Worm (Caenorhabditis elegans) whole organism, L4 larva: Measurements from ENCODE around the gene C35D10.1.

Source experiments
- D1046.2 ChIP-seq: fragments of 200-800 bp; sonication (Bioruptor generic); IDR thresholded peaks from 2 replicates; pipeline ENCODE4 v1.3.6; 2022; ENCODE audit warnings: missing genetic modification characterization, missing compliant biosample characterization
- F37D6.2 ChIP-seq: sonication (generic microtip); optimal IDR thresholded peaks from 2 replicates; lab custom pipeline; 2016; ENCODE audit warnings: mild to moderate bottlenecking, missing genetic modification characterization, missing compliant biosample characterization
- F44E2.7 ChIP-seq: fragments of 200-800 bp; sonication (Bioruptor generic); IDR thresholded peaks from 2 replicates; pipeline ENCODE4 v2.1.2; 2022; ENCODE audit warnings: missing genetic modification characterization, missing compliant biosample characterization
- F49E8.2 ChIP-seq: sonication (generic microtip); optimal IDR thresholded peaks from 2 replicates; lab custom pipeline; 2016; ENCODE audit warnings: missing compliant biosample characterization, mild to moderate bottlenecking, missing genetic modification characterization, borderline replicate concordance
- R02D3.7 ChIP-seq: fragments of 150-350 bp; sonication (generic microtip); optimal IDR thresholded peaks from 3 replicates; lab custom pipeline; 2014; ENCODE audit warnings: missing biosample characterization, missing genetic modification characterization
- T20F7.1 ChIP-seq: fragments of 200-800 bp; sonication (Bioruptor generic); optimal IDR thresholded peaks from 2 replicates; lab custom pipeline; 2018; ENCODE audit warnings: mild to moderate bottlenecking, missing genetic modification characterization, missing compliant biosample characterization
- Y48G9A.11 ChIP-seq: fragments of 200-800 bp; sonication (Bioruptor generic); IDR thresholded peaks from 2 replicates; pipeline ENCODE4 v1.3.6; 2022; ENCODE audit warnings: missing genetic modification reagents, missing genetic modification characterization, missing compliant biosample characterization
- ZK337.2 ChIP-seq: fragments of 200-800 bp; sonication (Bioruptor generic); IDR thresholded peaks from 2 replicates; pipeline ENCODE4 v1.3.6; 2022; ENCODE audit warnings: missing genetic modification reagents, missing genetic modification characterization, missing compliant biosample characterization
- aly-2 ChIP-seq: sonication (generic microtip); optimal IDR thresholded peaks from 2 replicates; lab custom pipeline; 2018; ENCODE audit warnings: missing biosample characterization, missing genetic modification characterization
- ceh-32 ChIP-seq: sonication (generic microtip); optimal IDR thresholded peaks from 2 replicates; lab custom pipeline; 2016; ENCODE audit warnings: mild to moderate bottlenecking, missing genetic modification characterization, missing compliant biosample characterization; ENCODE audit not compliant: poor library complexity
- ceh-44 ChIP-seq: fragments of 200-800 bp; sonication (Bioruptor generic); IDR thresholded peaks from 2 replicates; pipeline ENCODE4 v1.3.6; 2022; ENCODE audit warnings: missing genetic modification reagents, missing genetic modification characterization, missing compliant biosample characterization
- ceh-62 ChIP-seq: sonication (generic microtip); optimal IDR thresholded peaks from 2 replicates; lab custom pipeline; 2017; ENCODE audit warnings: missing biosample characterization, missing genetic modification characterization
- cey-2 ChIP-seq: sonication (generic microtip); optimal IDR thresholded peaks from 3 replicates; lab custom pipeline; 2017; ENCODE audit warnings: missing genetic modification characterization, mild to moderate bottlenecking, missing compliant biosample characterization, antibody characterized with exemption, borderline replicate concordance; ENCODE audit not compliant: insufficient read depth
- ctbp-1 ChIP-seq: fragments of 200-800 bp; sonication (Bioruptor generic); IDR thresholded peaks from 2 replicates; pipeline ENCODE4 v1.3.6; 2022; ENCODE audit warnings: missing genetic modification reagents, missing genetic modification characterization, missing compliant biosample characterization
- daf-12 ChIP-seq: fragments of 150-350 bp; optimal IDR thresholded peaks from 2 replicates; lab custom pipeline; 2014; ENCODE audit warnings: missing biosample characterization, missing genetic modification reagents, missing genetic modification characterization
- daf-8 ChIP-seq: fragments of 200-800 bp; sonication (Bioruptor generic); IDR thresholded peaks from 2 replicates; pipeline ENCODE4 v1.3.6; 2022; ENCODE audit warnings: missing genetic modification characterization, missing compliant biosample characterization
- dmd-8 ChIP-seq: fragments of 200-800 bp; sonication (Bioruptor generic); IDR thresholded peaks from 2 replicates; pipeline ENCODE4 v1.3.6; 2022; ENCODE audit warnings: missing genetic modification characterization, missing compliant biosample characterization
- dmd-9 ChIP-seq: fragments of 200-800 bp; sonication (Bioruptor generic); IDR thresholded peaks from 2 replicates; pipeline ENCODE4 v1.3.6; 2022; ENCODE audit warnings: missing genetic modification reagents, missing genetic modification characterization, missing compliant biosample characterization
- egl-27 ChIP-seq: sonication (generic microtip); optimal IDR thresholded peaks from 3 replicates; lab custom pipeline; 2017; ENCODE audit warnings: missing biosample characterization, missing genetic modification reagents, missing genetic modification characterization
- fkh-10 ChIP-seq: fragments of 150-350 bp; optimal IDR thresholded peaks from 2 replicates; lab custom pipeline; 2014; ENCODE audit warnings: missing biosample characterization, missing genetic modification reagents, missing genetic modification characterization
- hif-1 ChIP-seq, 2 experiments: sonication (generic microtip); optimal IDR thresholded peaks; 2 replicates each; lab custom pipeline; 2016 to 2017; ENCODE audit warnings: missing compliant biosample characterization in 2 of 2, missing genetic modification characterization in 2 of 2, missing genetic modification reagents in 2 of 2, missing genotype in 2 of 2, mild to moderate bottlenecking in 1 of 2
- hmg-1.1 ChIP-seq: fragments of 200-800 bp; sonication (Bioruptor generic); IDR thresholded peaks from 2 replicates; pipeline ENCODE4 v1.3.6; 2022; ENCODE audit warnings: missing genetic modification reagents, missing genetic modification characterization, missing compliant biosample characterization
- lin-13 ChIP-seq: fragments of 150-350 bp; optimal IDR thresholded peaks from 2 replicates; lab custom pipeline; 2014; ENCODE audit warnings: missing biosample characterization, missing genetic modification reagents, missing genetic modification characterization
- lin-15B ChIP-seq: fragments of 150-350 bp; sonication (generic microtip); optimal IDR thresholded peaks from 3 replicates; lab custom pipeline; 2014; ENCODE audit warnings: missing biosample characterization, missing genetic modification characterization
- lin-29 ChIP-seq: fragments of 200-800 bp; sonication (Bioruptor generic); IDR thresholded peaks from 2 replicates; pipeline ENCODE4 v1.3.6; 2022; ENCODE audit warnings: missing genetic modification reagents, missing genetic modification characterization, missing compliant biosample characterization
- lin-38 ChIP-seq: fragments of 200-800 bp; sonication (Bioruptor generic); IDR thresholded peaks from 2 replicates; pipeline ENCODE4 v1.3.6; 2022; ENCODE audit warnings: missing genetic modification reagents, missing genetic modification characterization, missing compliant biosample characterization
- lin-39 ChIP-seq: fragments of 150-350 bp; optimal IDR thresholded peaks from 2 replicates; lab custom pipeline; 2014; ENCODE audit warnings: missing biosample characterization, missing genetic modification reagents, missing genetic modification characterization
- lsy-2 ChIP-seq, 2 experiments: fragments of 150-350 bp in 1 of 2; sonication (generic microtip) in 1 of 2; optimal IDR thresholded peaks; 2 replicates each; lab custom pipeline; 2014 to 2017; ENCODE audit warnings: missing biosample characterization in 2 of 2, missing genetic modification characterization in 2 of 2
- mdl-1 ChIP-seq, 2 experiments: fragments of 150-350 bp in 1 of 2; sonication (generic microtip) in 1 of 2; optimal IDR thresholded peaks; 2 replicates each; lab custom pipeline; 2014 to 2017; ENCODE audit warnings: missing biosample characterization in 2 of 2, missing genetic modification characterization in 2 of 2
- mep-1 ChIP-seq: fragments of 150-350 bp; sonication (generic microtip); optimal IDR thresholded peaks from 3 replicates; lab custom pipeline; 2014; ENCODE audit warnings: missing biosample characterization, missing genetic modification characterization
- mxl-3 ChIP-seq: fragments of 200-800 bp; sonication (Bioruptor generic); optimal IDR thresholded peaks from 2 replicates; lab custom pipeline; 2018; ENCODE audit warnings: mild to moderate bottlenecking, missing genetic modification characterization, missing compliant biosample characterization
- nhr-102 ChIP-seq: sonication (generic microtip); optimal IDR thresholded peaks from 2 replicates; lab custom pipeline; 2016; ENCODE audit warnings: mild to moderate bottlenecking, missing genetic modification characterization, moderate library complexity, missing compliant biosample characterization
- nhr-111 ChIP-seq: fragments of 200-800 bp; sonication (Bioruptor generic); optimal IDR thresholded peaks from 2 replicates; lab custom pipeline; 2018; ENCODE audit warnings: mild to moderate bottlenecking, missing genetic modification characterization, missing compliant biosample characterization
- nhr-237 ChIP-seq: sonication (generic microtip); optimal IDR thresholded peaks from 2 replicates; lab custom pipeline; 2017; ENCODE audit warnings: missing biosample characterization, missing genetic modification characterization
- nhr-25 ChIP-seq: sonication (generic microtip); optimal IDR thresholded peaks from 2 replicates; lab custom pipeline; 2017; ENCODE audit warnings: missing genetic modification characterization, mild to moderate bottlenecking, missing compliant biosample characterization, antibody characterized with exemption, moderate library complexity, borderline replicate concordance; ENCODE audit not compliant: insufficient read depth
- nhr-41 ChIP-seq: fragments of 200-800 bp; sonication (Bioruptor generic); IDR thresholded peaks from 2 replicates; pipeline ENCODE4 v1.3.6; 2022; ENCODE audit warnings: missing genetic modification reagents, missing genetic modification characterization, missing compliant biosample characterization
- nhr-42 ChIP-seq: fragments of 200-800 bp; sonication (Bioruptor generic); IDR thresholded peaks from 2 replicates; pipeline ENCODE4 v1.3.6; 2022; ENCODE audit warnings: missing genetic modification characterization, missing compliant biosample characterization
- saeg-2 ChIP-seq: fragments of 200-800 bp; sonication (Bioruptor generic); IDR thresholded peaks from 2 replicates; pipeline ENCODE4 v1.3.6; 2022; ENCODE audit warnings: missing genetic modification reagents, missing genetic modification characterization, missing compliant biosample characterization
- sdz-12 ChIP-seq: fragments of 200-800 bp; sonication (Bioruptor generic); optimal IDR thresholded peaks from 2 replicates; lab custom pipeline; 2018; ENCODE audit warnings: mild to moderate bottlenecking, missing genetic modification characterization, missing compliant biosample characterization
- skn-1 ChIP-seq: fragments of 150-350 bp; optimal IDR thresholded peaks from 2 replicates; lab custom pipeline; 2014; ENCODE audit warnings: missing biosample characterization, missing genetic modification characterization
- snpc-4 ChIP-seq: fragments of 150-350 bp; optimal IDR thresholded peaks from 2 replicates; lab custom pipeline; 2014; ENCODE audit warnings: missing biosample characterization, missing genetic modification characterization
- spr-1 ChIP-seq: sonication (generic microtip); optimal IDR thresholded peaks from 2 replicates; lab custom pipeline; 2016; ENCODE audit warnings: mild to moderate bottlenecking, missing genetic modification characterization, missing compliant biosample characterization
- spr-3 ChIP-seq: fragments of 200-800 bp; sonication (Bioruptor generic); optimal IDR thresholded peaks from 2 replicates; lab custom pipeline; 2018; ENCODE audit warnings: mild to moderate bottlenecking, missing genetic modification characterization, missing compliant biosample characterization
- tag-97 ChIP-seq: fragments of 200-800 bp; sonication (Bioruptor generic); IDR thresholded peaks from 2 replicates; pipeline ENCODE4 v1.3.6; 2022; ENCODE audit warnings: missing genetic modification characterization, missing compliant biosample characterization
- tra-1 ChIP-seq: fragments of 200-800 bp; sonication (Bioruptor generic); IDR thresholded peaks from 2 replicates; pipeline ENCODE4 v1.3.6; 2022; ENCODE audit warnings: missing genetic modification reagents, missing genetic modification characterization, missing compliant biosample characterization
- unc-39 ChIP-seq: sonication (generic microtip); optimal IDR thresholded peaks from 2 replicates; lab custom pipeline; 2017; ENCODE audit warnings: missing biosample characterization, missing genetic modification characterization
- vab-7 ChIP-seq: fragments of 200-800 bp; sonication (Bioruptor generic); IDR thresholded peaks from 2 replicates; pipeline ENCODE4 v1.3.6; 2022; ENCODE audit warnings: missing genetic modification reagents, missing genetic modification characterization, missing compliant biosample characterization
- zag-1 ChIP-seq: fragments of 150-350 bp; optimal IDR thresholded peaks from 2 replicates; lab custom pipeline; 2014; ENCODE audit warnings: missing biosample characterization, missing genetic modification characterization
- zfp-3 ChIP-seq: fragments of 200-800 bp; sonication (Bioruptor generic); conservative IDR thresholded peaks from 2 replicates; pipeline ENCODE4 v1.3.6; 2022; ENCODE audit warnings: missing genetic modification reagents, missing genetic modification characterization, missing compliant biosample characterization
- zip-11 ChIP-seq: fragments of 200-800 bp; sonication (Bioruptor generic); IDR thresholded peaks from 2 replicates; pipeline ENCODE4 v1.3.6; 2022; ENCODE audit warnings: missing genetic modification characterization, missing compliant biosample characterization
- ztf-11 ChIP-seq: fragments of 150-350 bp; optimal IDR thresholded peaks from 2 replicates; lab custom pipeline; 2014; ENCODE audit warnings: missing biosample characterization, missing genetic modification characterization

The C35D10.1 gene

ce11 chrIII:4930154-4930679 lies 50.7 kb downstream of the C35D10.1 start, which contains the start of gene set-2 (continued):
- TF ChIP-seq hif-1 (tag; optimal IDR thresholded peaks at IDR 0.05; lab: Kevin White, UChicago): peak in 1 of 2 experiments; percentile 89
- TF ChIP-seq cey-2 (tag; lab: Kevin White, UChicago): no peak
- peak; percentile 75 for TF ChIP-seq lin-38 (GFP tag; lab: Robert Waterston, UW)
- TF ChIP-seq lin-15B (tag; lab: Kevin White, UChicago): no peak
- no peak for TF ChIP-seq nhr-237 (tag; lab: Kevin White, UChicago)
- TF ChIP-seq mep-1: no peak
- peak; percentile 29 for TF ChIP-seq nhr-102 (tag; lab: Kevin White, UChicago)
- TF ChIP-seq nhr-42 (GFP tag; lab: Robert Waterston, UW): no peak
- peak; percentile 44 for TF ChIP-seq F49E8.2 (tag; lab: Kevin White, UChicago)
- TF ChIP-seq spr-3 (GFP tag; lab: Kevin White, UChicago): no peak
- no peak for TF ChIP-seq spr-1 (tag; lab: Kevin White, UChicago)
- TF ChIP-seq egl-27 (tag; lab: Kevin White, UChicago): no peak
- no peak for TF ChIP-seq tra-1 (GFP tag; lab: Robert Waterston, UW)
- TF ChIP-seq daf-8 (GFP tag; lab: Robert Waterston, UW): no peak
- TF ChIP-seq R02D3.7 (tag; lab: Kevin White, UChicago): no peak
- no peak for TF ChIP-seq lin-29 (GFP tag; lab: Robert Waterston, UW)
- no peak for TF ChIP-seq ceh-44 (GFP tag; lab: Robert Waterston, UW)
- peak; percentile 68 for TF ChIP-seq Y48G9A.11 (GFP tag; lab: Robert Waterston, UW)
- no peak for TF ChIP-seq unc-39
- TF ChIP-seq ZK337.2 (GFP tag; lab: Robert Waterston, UW): peak; percentile 89
- TF ChIP-seq fkh-10 (GFP tag; lab: Kevin White, UChicago): no peak
- TF ChIP-seq zag-1: no peak
- TF ChIP-seq dmd-9 (GFP tag; lab: Robert Waterston, UW): peak; percentile 90
- no peak for TF ChIP-seq T20F7.1 (GFP tag; lab: Kevin White, UChicago)
- peak in 1 of 2 experiments; percentile 66 for TF ChIP-seq lsy-2 (tag; optimal IDR thresholded peaks at IDR 0.05; lab: Kevin White, UChicago)
- TF ChIP-seq ctbp-1 (GFP tag; lab: Robert Waterston, UW): no peak
- TF ChIP-seq ztf-11 (tag; lab: Kevin White, UChicago): no peak
- TF ChIP-seq ceh-32 (tag; lab: Kevin White, UChicago): no peak
- no peak for TF ChIP-seq F44E2.7
- 0 out of 2 replicates have a peak, but pooled peaks have one; percentile 42 for TF ChIP-seq dmd-8 (GFP tag; lab: Robert Waterston, UW)
- TF ChIP-seq lin-39 (tag; lab: Kevin White, UChicago): no peak
- no peak for TF ChIP-seq saeg-2 (GFP tag; lab: Robert Waterston, UW)
- TF ChIP-seq nhr-41 (GFP tag; lab: Robert Waterston, UW): no peak
- TF ChIP-seq F37D6.2: no peak
- TF ChIP-seq mdl-1 (tag; optimal IDR thresholded peaks at IDR 0.05; lab: Kevin White, UChicago): no peak
- TF ChIP-seq vab-7 (GFP tag; lab: Robert Waterston, UW): 0 out of 2 replicates have a peak, but pooled peaks have one; percentile 18
- peak; percentile 43 for TF ChIP-seq mxl-3
- no peak for TF ChIP-seq sdz-12 (GFP tag; lab: Kevin White, UChicago)
- TF ChIP-seq daf-12: no peak
- TF ChIP-seq zip-11 (GFP tag; lab: Robert Waterston, UW): no peak
- no peak for TF ChIP-seq nhr-25 (tag; lab: Kevin White, UChicago)
- no peak for TF ChIP-seq nhr-111 (GFP tag; lab: Kevin White, UChicago)
- no peak for TF ChIP-seq skn-1 (tag; lab: Kevin White, UChicago)
- TF ChIP-seq D1046.2: peak; percentile 61; the same call in 1 of the 2 replicates
- no peak for TF ChIP-seq snpc-4 (tag; lab: Kevin White, UChicago)
- TF ChIP-seq aly-2: no peak
- peak; percentile 42 for TF ChIP-seq lin-13
- no peak for TF ChIP-seq hmg-1.1
- TF ChIP-seq ceh-62 (tag; lab: Kevin White, UChicago): no peak
- TF ChIP-seq tag-97 (GFP tag; lab: Robert Waterston, UW): no peak
- 0 out of 2 replicates have a peak, but pooled peaks have one; percentile 17 for TF ChIP-seq zfp-3
